Worm (Caenorhabditis elegans): ENCODE results near the gene F48G7.4.

Gene F48G7.4

DNA sequence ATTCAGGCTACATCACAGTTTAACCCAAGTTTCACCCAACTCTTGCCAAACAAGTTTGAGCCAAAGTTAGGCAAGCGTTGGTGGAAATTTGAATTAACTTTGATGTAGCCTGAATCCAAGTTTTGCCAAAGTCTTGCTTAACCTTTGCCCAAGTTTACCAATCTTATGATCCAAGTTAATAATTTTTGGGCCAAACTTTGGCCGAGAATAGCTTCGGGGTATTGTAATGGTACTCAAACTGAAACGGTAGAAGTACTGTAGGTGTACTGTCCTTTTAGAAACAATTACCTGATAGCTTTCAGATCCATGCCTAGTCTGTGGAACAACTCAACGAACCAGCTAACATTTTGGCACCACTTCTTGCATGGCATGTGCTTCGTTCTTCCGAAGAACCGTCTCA lies 19.0 kb upstream of the F48G7.4 start, which contains the start of gene nhr-251:
Gene nhr-251, plus strand, starts transcription at position 301 of the 400 bp plus-strand sequence.
- TF ChIP-seq nhr-76 (tag; optimal IDR thresholded peaks at IDR 0.05): no peak
- no peak for TF ChIP-seq nhr-11 (tag; optimal IDR thresholded peaks at IDR 0.05)

ce11 chrV:604105-604504 lies 15.1 kb upstream of the F48G7.4 start, which contains the start of gene srlf-37:
Gene srlf-37 (minus strand): TSS chrV:604205.
- TF ChIP-seq ama-1 (optimal IDR thresholded peaks at IDR 0.05): no peak
- TF ChIP-seq nhr-237 (tag; optimal IDR thresholded peaks at IDR 0.05): no peak
- no peak for TF ChIP-seq elt-1 (tag; optimal IDR thresholded peaks at IDR 0.05)
- no peak for TF ChIP-seq nhr-67 (tag; optimal IDR thresholded peaks at IDR 0.05)
- TF ChIP-seq eor-1 (tag; optimal IDR thresholded peaks at IDR 0.05): no peak
- no peak for TF ChIP-seq skn-1 (tag; optimal IDR thresholded peaks at IDR 0.05)
- no peak for TF ChIP-seq ceh-82 (tag; optimal IDR thresholded peaks at IDR 0.05)
- no peak for TF ChIP-seq nhr-11 (tag; optimal IDR thresholded peaks at IDR 0.05)
- no peak for TF ChIP-seq nhr-77 (tag; optimal IDR thresholded peaks at IDR 0.05)
- TF ChIP-seq sea-2 (GFP tag; optimal IDR thresholded peaks at IDR 0.05): no peak
- TF ChIP-seq unc-62 (GFP tag; optimal IDR thresholded peaks at IDR 0.05): no peak
- TF ChIP-seq tbx-2 (tag; optimal IDR thresholded peaks at IDR 0.05): no peak
- no peak for TF ChIP-seq ztf-4 (tag; optimal IDR thresholded peaks at IDR 0.05)
- no peak for TF ChIP-seq hmg-11 (tag; optimal IDR thresholded peaks at IDR 0.05)
- TF ChIP-seq nhr-43 (tag; optimal IDR thresholded peaks at IDR 0.05; ENCODE audit: poor library complexity, severe bottlenecking): no peak
- no peak for TF ChIP-seq fos-1 (tag; optimal IDR thresholded peaks at IDR 0.05)
- TF ChIP-seq lin-15B (tag; optimal IDR thresholded peaks at IDR 0.05): no peak
- TF ChIP-seq nhr-25 (tag; optimal IDR thresholded peaks at IDR 0.05): no peak
- TF ChIP-seq egl-5 (tag; optimal IDR thresholded peaks at IDR 0.05): no peak
- no peak for TF ChIP-seq ZK546.5 (tag; optimal IDR thresholded peaks at IDR 0.05)

- no peak for TF ChIP-seq ceh-16 (tag; optimal IDR thresholded peaks at IDR 0.05)
- TF ChIP-seq nhr-77 (tag; optimal IDR thresholded peaks at IDR 0.05): no peak
- TF ChIP-seq mml-1 (tag; optimal IDR thresholded peaks at IDR 0.05): no peak
- TF ChIP-seq jun-1 (tag; optimal IDR thresholded peaks at IDR 0.05): no peak
- no peak for TF ChIP-seq nhr-11 (tag; optimal IDR thresholded peaks at IDR 0.05)
- no peak for TF ChIP-seq R02D3.7 (tag; optimal IDR thresholded peaks at IDR 0.05)
- TF ChIP-seq zag-1 (tag; optimal IDR thresholded peaks at IDR 0.05): no peak
- TF ChIP-seq nhr-76 (tag; optimal IDR thresholded peaks at IDR 0.05): no peak
- TF ChIP-seq pqm-1 (tag; optimal IDR thresholded peaks at IDR 0.05): no peak
- TF ChIP-seq nhr-12 (tag; optimal IDR thresholded peaks at IDR 0.05): no peak
- no peak for TF ChIP-seq fos-1 (tag; optimal IDR thresholded peaks at IDR 0.05)
- TF ChIP-seq skn-1 (tag; optimal IDR thresholded peaks at IDR 0.05): no peak
Measured at ce11 chrV:608844-609243, 10.4 kb upstream of the F48G7.4 start, which contains the start of gene srw-109. Gene srw-109 (minus strand): TSS chrV:608944.

DNA sequence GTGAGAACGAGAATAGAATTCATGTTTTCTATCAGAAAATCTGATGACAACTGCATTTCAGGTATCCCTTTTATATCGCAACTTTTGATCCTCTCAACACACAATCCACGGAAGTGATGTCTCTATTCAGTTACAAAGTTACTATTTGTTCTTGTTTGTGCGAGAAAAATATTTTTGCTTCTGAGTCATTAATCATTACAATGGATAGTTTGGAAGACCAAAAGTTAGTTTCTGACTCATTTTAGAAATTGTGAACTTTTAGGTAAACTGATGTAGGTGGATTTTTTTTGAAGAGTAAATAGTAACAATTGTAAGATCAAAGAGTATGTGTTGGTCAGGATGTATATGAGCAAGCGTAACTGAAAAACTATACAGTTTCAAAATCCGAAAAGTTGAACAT lies 9.6 kb upstream of the F48G7.4 start, which contains the start of gene srlf-36:
Gene srlf-36, minus strand, starts transcription at position 101 of the 400 bp plus-strand sequence.
- no peak for TF ChIP-seq lin-15B (tag; optimal IDR thresholded peaks at IDR 0.05)
- TF ChIP-seq ZK546.5 (tag; optimal IDR thresholded peaks at IDR 0.05): no peak
- TF ChIP-seq nhr-43 (tag; optimal IDR thresholded peaks at IDR 0.05; ENCODE audit: poor library complexity, severe bottlenecking): no peak
- no peak for TF ChIP-seq ceh-9 (tag; optimal IDR thresholded peaks at IDR 0.05)
- no peak for TF ChIP-seq sea-2 (GFP tag; optimal IDR thresholded peaks at IDR 0.05)
- no peak for TF ChIP-seq zag-1 (tag; optimal IDR thresholded peaks at IDR 0.05)
- no peak for TF ChIP-seq elt-1 (tag; optimal IDR thresholded peaks at IDR 0.05)
- TF ChIP-seq egl-5 (tag; optimal IDR thresholded peaks at IDR 0.05): no peak
- no peak for TF ChIP-seq R02D3.7 (tag; optimal IDR thresholded peaks at IDR 0.05)
- no peak for TF ChIP-seq ztf-4 (tag; optimal IDR thresholded peaks at IDR 0.05)
- TF ChIP-seq nhr-25 (tag; optimal IDR thresholded peaks at IDR 0.05): no peak
- no peak for TF ChIP-seq egl-27 (tag; optimal IDR thresholded peaks at IDR 0.05)
- no peak for TF ChIP-seq nhr-77 (tag; optimal IDR thresholded peaks at IDR 0.05)
- no peak for TF ChIP-seq eor-1 (tag; optimal IDR thresholded peaks at IDR 0.05)

DNA sequence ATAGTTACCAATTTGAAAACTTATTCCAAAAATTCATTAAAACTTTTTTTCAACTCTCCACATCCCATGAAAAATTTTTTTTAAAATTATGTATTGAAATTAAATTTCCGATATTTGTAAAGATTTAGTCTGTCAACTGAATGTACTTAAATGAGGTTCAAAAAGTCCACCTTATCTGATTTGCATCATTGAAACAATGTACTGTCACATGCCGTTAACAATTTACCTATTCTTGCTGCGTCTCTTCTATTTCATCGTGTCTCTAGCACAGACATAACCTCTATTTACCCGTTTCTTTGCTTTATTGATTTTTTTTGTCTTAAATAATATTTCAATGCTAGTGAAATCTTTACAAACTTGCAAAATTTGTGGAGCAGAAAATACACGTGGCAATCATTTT lies 9.0 kb upstream of the F48G7.4 start, which contains the start of gene nhr-90:
Gene nhr-90, plus strand, starts transcription at position 296 of the 400 bp plus-strand sequence.
- TF ChIP-seq nhr-25 (tag; optimal IDR thresholded peaks at IDR 0.05): peak; percentile 17
- TF ChIP-seq aly-2 (tag; optimal IDR thresholded peaks at IDR 0.05): no peak
- TF ChIP-seq daf-12 (tag; optimal IDR thresholded peaks at IDR 0.05): no peak
- peak; percentile 36 for TF ChIP-seq elt-1 (tag; optimal IDR thresholded peaks at IDR 0.05)
- TF ChIP-seq nhr-12 (tag; optimal IDR thresholded peaks at IDR 0.05): no peak
- TF ChIP-seq fkh-2 (tag; optimal IDR thresholded peaks at IDR 0.05): no peak
- peak; percentile 41 for TF ChIP-seq elt-2 (tag; optimal IDR thresholded peaks at IDR 0.05)
- peak; percentile 5 for TF ChIP-seq snpc-4 (tag; optimal IDR thresholded peaks at IDR 0.05)
- TF ChIP-seq nhr-76 (tag; optimal IDR thresholded peaks at IDR 0.05): no peak
- TF ChIP-seq pqm-1 (tag; optimal IDR thresholded peaks at IDR 0.05): peak; percentile 31
- peak; percentile 44 for TF ChIP-seq ceh-28 (tag; optimal IDR thresholded peaks at IDR 0.05)
- no peak for TF ChIP-seq tbx-2 (tag; optimal IDR thresholded peaks at IDR 0.05)
- TF ChIP-seq nhr-23 (tag; optimal IDR thresholded peaks at IDR 0.05): peak; percentile 25
